Worm (Caenorhabditis elegans) whole organism, mixed stage, embryonic: ENCODE results near the gene F23D12.1.

Experiments used
- M03D4.4 ChIP-seq: sonication (generic microtip); optimal IDR thresholded peaks from 2 replicates; lab custom pipeline; 2017; ENCODE audit warnings: mild to moderate bottlenecking, missing genetic modification characterization, missing compliant biosample characterization
- bed-3 ChIP-seq: fragments of 200-800 bp; sonication (Bioruptor generic); optimal IDR thresholded peaks from 3 replicates; lab custom pipeline; 2018; ENCODE audit warnings: mild to moderate bottlenecking, missing genetic modification characterization, moderate library complexity, missing compliant biosample characterization
- blmp-1 ChIP-seq: fragments of 150-350 bp; optimal IDR thresholded peaks from 2 replicates; lab custom pipeline; 2014; ENCODE audit warnings: missing biosample characterization, missing genetic modification characterization
- ceh-39 ChIP-seq: fragments of 150-350 bp; optimal IDR thresholded peaks from 2 replicates; lab custom pipeline; 2014; ENCODE audit warnings: missing biosample characterization, missing genetic modification characterization
- ceh-43 ChIP-seq: fragments of 200-800 bp; sonication (Bioruptor generic); optimal IDR thresholded peaks from 2 replicates; lab custom pipeline; 2018; ENCODE audit warnings: mild to moderate bottlenecking, missing genetic modification characterization, moderate library complexity, missing compliant biosample characterization
- ceh-83 ChIP-seq: fragments of 200-800 bp; sonication (Bioruptor generic); optimal IDR thresholded peaks from 2 replicates; lab custom pipeline; 2018; ENCODE audit warnings: mild to moderate bottlenecking, missing genetic modification characterization, missing compliant biosample characterization
- ces-1 ChIP-seq: fragments of 150-350 bp; optimal IDR thresholded peaks from 2 replicates; lab custom pipeline; 2014; ENCODE audit warnings: missing biosample characterization, missing genetic modification reagents, missing genetic modification characterization
- drap-1 ChIP-seq: fragments of 200-800 bp; sonication (Bioruptor generic); optimal IDR thresholded peaks from 3 replicates; lab custom pipeline; 2018; ENCODE audit warnings: mild to moderate bottlenecking, missing genetic modification characterization, missing compliant biosample characterization
- elt-1 ChIP-seq: sonication (generic microtip); optimal IDR thresholded peaks from 2 replicates; lab custom pipeline; 2017; ENCODE audit warnings: missing genetic modification characterization, mild to moderate bottlenecking, missing compliant biosample characterization, antibody characterized with exemption, moderate library complexity, borderline replicate concordance; ENCODE audit not compliant: insufficient read depth
- elt-3 ChIP-seq: fragments of 150-350 bp; optimal IDR thresholded peaks from 2 replicates; lab custom pipeline; 2014; ENCODE audit warnings: missing biosample characterization, missing genetic modification characterization
- flh-1 ChIP-seq: fragments of 200-800 bp; sonication (Bioruptor generic); optimal IDR thresholded peaks from 2 replicates; lab custom pipeline; 2018; ENCODE audit warnings: mild to moderate bottlenecking, missing genetic modification characterization, moderate library complexity, missing compliant biosample characterization
- ham-2 ChIP-seq: fragments of 200-800 bp; sonication (Bioruptor generic); optimal IDR thresholded peaks from 2 replicates; lab custom pipeline; 2018; ENCODE audit warnings: mild to moderate bottlenecking, missing genetic modification characterization, missing compliant biosample characterization
- hlh-1 ChIP-seq: fragments of 150-350 bp; optimal IDR thresholded peaks from 2 replicates; lab custom pipeline; 2014; ENCODE audit warnings: missing biosample characterization, missing genetic modification reagents, missing genetic modification characterization
- lin-13 ChIP-seq: fragments of 150-350 bp; optimal IDR thresholded peaks from 2 replicates; lab custom pipeline; 2014; ENCODE audit warnings: missing biosample characterization, missing genetic modification characterization
- lin-32 ChIP-seq: fragments of 200-800 bp; sonication (Bioruptor generic); optimal IDR thresholded peaks from 2 replicates; lab custom pipeline; 2018; ENCODE audit warnings: mild to moderate bottlenecking, missing genetic modification characterization, missing compliant biosample characterization
- lsy-2 ChIP-seq: fragments of 150-350 bp; optimal IDR thresholded peaks from 2 replicates; lab custom pipeline; 2014; ENCODE audit warnings: missing biosample characterization, missing genetic modification characterization
- mep-1 ChIP-seq: fragments of 150-350 bp; optimal IDR thresholded peaks from 2 replicates; lab custom pipeline; 2017; ENCODE audit warnings: missing biosample characterization, missing genetic modification reagents, missing genetic modification characterization, inconsistent platforms
- mls-2 ChIP-seq: sonication (generic microtip); optimal IDR thresholded peaks from 2 replicates; lab custom pipeline; 2016; ENCODE audit warnings: mild to moderate bottlenecking, missing genetic modification characterization, moderate library complexity, missing compliant biosample characterization
- nhr-12 ChIP-seq: fragments of 150-350 bp; optimal IDR thresholded peaks from 2 replicates; lab custom pipeline; 2014; ENCODE audit warnings: missing biosample characterization, missing genetic modification characterization
- nhr-237 ChIP-seq: fragments of 150-350 bp; optimal IDR thresholded peaks from 2 replicates; lab custom pipeline; 2014; ENCODE audit warnings: missing biosample characterization, missing genetic modification characterization
- nhr-28 ChIP-seq: fragments of 150-350 bp; optimal IDR thresholded peaks from 2 replicates; lab custom pipeline; 2014; ENCODE audit warnings: missing biosample characterization, missing genetic modification characterization
- pha-4 ChIP-seq: fragments of 150-350 bp; optimal IDR thresholded peaks from 2 replicates; lab custom pipeline; 2018; ENCODE audit warnings: missing biosample characterization, missing genetic modification reagents, missing genetic modification characterization
- sem-2 ChIP-seq: fragments of 200-800 bp; sonication (Bioruptor generic); optimal IDR thresholded peaks from 2 replicates; lab custom pipeline; 2018; ENCODE audit warnings: mild to moderate bottlenecking, missing genetic modification characterization, missing compliant biosample characterization
- snpc-4 ChIP-seq: fragments of 150-350 bp; optimal IDR thresholded peaks from 2 replicates; lab custom pipeline; 2014; ENCODE audit warnings: missing biosample characterization, missing genetic modification characterization
- sptf-1 ChIP-seq: sonication (generic microtip); optimal IDR thresholded peaks from 2 replicates; lab custom pipeline; 2017; ENCODE audit warnings: mild to moderate bottlenecking, missing genetic modification characterization, moderate library complexity, missing compliant biosample characterization
- tbx-8 ChIP-seq: fragments of 200-800 bp; sonication (Bioruptor generic); optimal IDR thresholded peaks from 2 replicates; lab custom pipeline; 2018; ENCODE audit warnings: mild to moderate bottlenecking, missing genetic modification characterization, moderate library complexity, missing compliant biosample characterization
- unc-120 ChIP-seq: sonication (generic microtip); optimal IDR thresholded peaks from 2 replicates; lab custom pipeline; 2017; ENCODE audit warnings: missing genetic modification characterization, missing compliant biosample characterization; ENCODE audit not compliant: poor library complexity, severe bottlenecking
- unc-39 ChIP-seq: fragments of 150-350 bp; optimal IDR thresholded peaks from 2 replicates; lab custom pipeline; 2014; ENCODE audit warnings: missing biosample characterization, missing genetic modification characterization
- zip-8 ChIP-seq: fragments of 150-350 bp; optimal IDR thresholded peaks from 2 replicates; lab custom pipeline; 2014; ENCODE audit warnings: missing biosample characterization, missing genetic modification characterization
- ztf-11 ChIP-seq: fragments of 150-350 bp; optimal IDR thresholded peaks from 2 replicates; lab custom pipeline; 2014; ENCODE audit warnings: missing biosample characterization, missing genetic modification characterization

The F23D12.1 gene

ce11 chrX:14442321-14442720 is 14.4 kb upstream of the F23D12.1 start, which contains the start of gene F23D12.3:
TSS of gene F23D12.3 (plus strand) at chrX:14442621.
- no peak for TF ChIP-seq ceh-83 (GFP tag; lab: Kevin White, UChicago)

- TF ChIP-seq hlh-1 (tag; lab: Kevin White, UChicago) (no peak), pha-4 (tag; lab: Kevin White, UChicago) (no peak)
Measured at ce11 chrX:14435648-14436155, 7.8 kb upstream of the F23D12.1 start.

ce11 chrX:14430436-14430835 is 2.5 kb upstream of the F23D12.1 start:
- TF ChIP-seq pha-4 (tag; lab: Kevin White, UChicago) (no peak), sem-2 (no peak), mls-2 (tag; lab: Kevin White, UChicago) (no peak), ceh-39 (no peak), lin-32 (GFP tag; lab: Kevin White, UChicago) (no peak), M03D4.4 (tag; lab: Kevin White, UChicago) (no peak), elt-1 (tag; lab: Kevin White, UChicago) (no peak), sptf-1 (tag; lab: Kevin White, UChicago) (no peak), drap-1 (GFP tag; lab: Kevin White, UChicago) (no peak), ham-2 (GFP tag; lab: Kevin White, UChicago) (no peak), unc-39 (tag; lab: Kevin White, UChicago) (no peak), ceh-43 (GFP tag; lab: Kevin White, UChicago) (no peak), ztf-11 (tag; lab: Kevin White, UChicago) (no peak), unc-120 (tag; lab: Kevin White, UChicago) (no peak), bed-3 (no peak), tbx-8 (GFP tag; lab: Kevin White, UChicago) (no peak), nhr-28 (tag; lab: Kevin White, UChicago) (no peak)

ce11 chrX:14424673-14425072 is 3.3 kb downstream of the F23D12.1 start, which contains the start of gene F23D12.11:
TSS of gene F23D12.11 (minus strand) at chrX:14424751.
- TF ChIP-seq bed-3 (no peak), ceh-39 (no peak), drap-1 (GFP tag; lab: Kevin White, UChicago) (no peak)

DNA sequence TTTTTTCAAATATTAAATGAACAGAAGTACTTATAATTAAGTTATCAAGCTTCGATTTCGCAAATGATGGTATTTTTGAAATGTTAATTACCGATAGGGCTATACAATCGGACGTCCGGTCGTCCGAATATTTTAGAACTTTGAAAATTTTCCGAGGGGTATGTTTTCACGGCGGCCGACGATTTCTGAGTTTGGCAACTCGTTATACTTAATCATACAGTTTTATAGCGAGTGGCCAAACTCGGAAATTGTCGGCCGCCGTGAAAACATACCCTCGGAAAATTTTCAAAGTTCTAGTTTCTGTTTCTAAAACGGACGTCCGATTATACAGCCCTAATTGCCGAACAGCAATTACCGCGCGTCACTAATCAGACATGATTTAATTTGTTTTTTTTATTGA is 3.8 kb downstream of the F23D12.1 start:
- no peak for TF ChIP-seq lsy-2 (tag; lab: Kevin White, UChicago)
- no peak for TF ChIP-seq mls-2 (tag; lab: Kevin White, UChicago)
- no peak for TF ChIP-seq nhr-237 (tag; lab: Kevin White, UChicago)
- no peak for TF ChIP-seq nhr-12 (tag; lab: Kevin White, UChicago)
- TF ChIP-seq snpc-4: no peak
- no peak for TF ChIP-seq ceh-43 (GFP tag; lab: Kevin White, UChicago)
- no peak for TF ChIP-seq blmp-1
- TF ChIP-seq lin-13: no peak
- no peak for TF ChIP-seq bed-3
- no peak for TF ChIP-seq lin-32 (GFP tag; lab: Kevin White, UChicago)
- no peak for TF ChIP-seq hlh-1 (tag; lab: Kevin White, UChicago)
- no peak for TF ChIP-seq ztf-11 (tag; lab: Kevin White, UChicago)
- no peak for TF ChIP-seq ces-1 (GFP tag; lab: Kevin White, UChicago)
- TF ChIP-seq unc-120 (tag; lab: Kevin White, UChicago): no peak

DNA sequence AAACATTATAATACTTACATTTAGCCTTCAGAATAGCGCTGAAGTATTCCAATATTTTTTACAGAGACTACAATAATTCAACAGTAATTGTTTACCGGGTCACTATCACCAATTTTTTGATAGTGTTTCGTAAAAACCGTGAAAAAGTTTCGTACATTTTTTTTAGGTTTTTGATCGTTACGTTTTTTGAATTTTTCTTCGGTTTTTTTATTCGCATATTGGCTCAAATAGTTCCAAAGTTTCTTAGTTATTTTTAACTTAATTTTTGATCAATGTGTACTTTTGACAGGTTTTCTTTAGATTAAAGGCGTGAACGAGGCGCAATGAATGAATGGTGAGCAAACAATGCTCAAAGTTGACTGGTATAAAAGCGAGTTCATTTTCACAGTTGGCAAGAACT is 4.8 kb downstream of the F23D12.1 start, which contains the start of gene fipr-3:
Gene fipr-3 (plus strand): TSS at position 301 of the 400 bp plus-strand sequence.
- TF ChIP-seq elt-1 (tag; lab: Kevin White, UChicago) (no peak), tbx-8 (GFP tag; lab: Kevin White, UChicago) (no peak), elt-3 (tag; lab: Kevin White, UChicago) (no peak), flh-1 (no peak), blmp-1 (no peak), unc-39 (tag; lab: Kevin White, UChicago) (no peak), mep-1 (no peak), hlh-1 (tag; lab: Kevin White, UChicago) (no peak), ces-1 (GFP tag; lab: Kevin White, UChicago) (no peak), ceh-83 (GFP tag; lab: Kevin White, UChicago) (no peak), nhr-237 (tag; lab: Kevin White, UChicago) (no peak), zip-8 (tag; lab: Kevin White, UChicago) (no peak), ceh-39 (no peak), lin-32 (GFP tag; lab: Kevin White, UChicago) (no peak), lin-13 (no peak), pha-4 (tag; lab: Kevin White, UChicago) (no peak), mls-2 (tag; lab: Kevin White, UChicago) (no peak), sem-2 (no peak)
